Fruit fly (Drosophila melanogaster): ENCODE results near the gene CG13299.

Gene CG13299

DNA sequence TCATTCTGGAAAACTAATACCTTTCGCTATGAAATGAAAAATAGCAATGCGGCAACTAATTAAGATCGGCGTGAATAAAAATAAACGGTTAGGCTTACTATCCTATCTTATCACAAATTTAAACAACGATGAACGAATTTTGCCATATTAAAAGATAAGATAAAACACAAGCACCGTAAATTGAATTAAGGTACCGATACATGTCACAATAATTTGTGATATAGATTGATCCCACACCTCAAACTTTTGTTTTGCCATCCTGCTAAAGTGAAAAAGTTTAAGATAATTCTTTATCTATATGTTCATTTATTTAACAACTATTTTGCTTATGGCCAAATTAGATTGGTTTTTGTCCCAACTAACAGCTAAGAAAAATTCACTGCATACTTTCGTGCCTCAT, 1.9 kb upstream of the CG13299 start, which contains the start of gene CG42714:
CG42714 (minus strand) TSS at position 22 of the 400 bp plus-strand sequence.
- TF ChIP-seq Hr4 (GFP tag; optimal IDR thresholded peaks at IDR 0.05) (no peak), CG7368 (GFP tag; optimal IDR thresholded peaks at IDR 0.05) (no peak), CG6808 (GFP tag; optimal IDR thresholded peaks at IDR 0.05) (no peak), achi (GFP tag; optimal IDR thresholded peaks at IDR 0.05) (no peak), CG8319 (GFP tag; optimal IDR thresholded peaks at IDR 0.05) (no peak), CG1621 (tag; optimal IDR thresholded peaks at IDR 0.05) (no peak), dsx (GFP tag; optimal IDR thresholded peaks at IDR 0.05; ENCODE audit: poor library complexity, severe bottlenecking) (no peak), Gug (GFP tag; IDR thresholded peaks at IDR 0.05) (no peak), ss (GFP tag; optimal IDR thresholded peaks at IDR 0.05) (no peak), Blimp-1 (GFP tag; optimal IDR thresholded peaks at IDR 0.05) (no peak), CG3919 (GFP tag; optimal IDR thresholded peaks at IDR 0.05) (no peak), CG4318 (GFP tag; optimal IDR thresholded peaks at IDR 0.05) (no peak), lz (GFP tag; optimal IDR thresholded peaks at IDR 0.05) (no peak), Hr38 (GFP tag; optimal IDR thresholded peaks at IDR 0.05) (no peak), svp (GFP tag) (no peak), Met (GFP tag; optimal IDR thresholded peaks at IDR 0.05) (no peak), CG6276 (GFP tag; optimal IDR thresholded peaks at IDR 0.05) (no peak)

DNA sequence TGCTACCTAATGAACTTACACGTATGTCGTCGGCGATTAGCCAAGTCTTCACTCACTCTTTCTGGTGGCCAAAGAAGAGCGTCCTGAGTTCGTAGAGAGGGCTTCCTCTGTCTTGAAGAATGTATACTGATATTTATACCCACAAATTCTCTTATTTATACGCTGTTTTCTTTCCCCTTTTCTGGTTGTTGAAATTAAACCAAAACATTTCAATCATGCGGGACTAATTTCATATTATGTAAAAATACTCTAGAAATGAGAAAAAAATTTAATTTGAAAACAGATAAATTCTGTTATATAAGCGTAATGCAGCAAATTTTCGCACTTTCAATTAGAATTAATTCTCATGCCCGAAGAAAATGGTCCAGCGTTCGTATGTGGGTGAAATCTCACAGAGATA, 1.1 kb upstream of the CG13299 start, which contains the start of gene BG642312:
BG642312 (minus strand) TSS at position 101 of the 400 bp plus-strand sequence.
- no peak for TF ChIP-seq OdsH (GFP tag; optimal IDR thresholded peaks at IDR 0.05)
- TF ChIP-seq CG6163 (GFP tag; IDR thresholded peaks at IDR 0.05) = no peak
- no peak for TF ChIP-seq achi (GFP tag; optimal IDR thresholded peaks at IDR 0.05)
- no peak for TF ChIP-seq net (GFP tag; optimal IDR thresholded peaks at IDR 0.05)
- TF ChIP-seq CG7368 (GFP tag; optimal IDR thresholded peaks at IDR 0.05) = no peak
- no peak for TF ChIP-seq CG8119 (GFP tag; IDR thresholded peaks at IDR 0.05)
- TF ChIP-seq Eip75B (GFP tag; optimal IDR thresholded peaks at IDR 0.05) = no peak
- no peak for TF ChIP-seq Lpt (GFP tag; optimal IDR thresholded peaks at IDR 0.05)
- TF ChIP-seq svp (GFP tag) = no peak
- TF ChIP-seq Ets96B (tag; optimal IDR thresholded peaks at IDR 0.05) = no peak
- no peak for TF ChIP-seq salr (GFP tag; optimal IDR thresholded peaks at IDR 0.05)
- TF ChIP-seq CG32006 (GFP tag; optimal IDR thresholded peaks at IDR 0.05) = no peak
- TF ChIP-seq CG3919 (GFP tag; optimal IDR thresholded peaks at IDR 0.05) = no peak
- TF ChIP-seq CG34406 (GFP tag; optimal IDR thresholded peaks at IDR 0.05) = no peak
- no peak for TF ChIP-seq cyc (GFP tag; optimal IDR thresholded peaks at IDR 0.05)
- no peak for TF ChIP-seq Ets21C (GFP tag; optimal IDR thresholded peaks at IDR 0.05)

DNA sequence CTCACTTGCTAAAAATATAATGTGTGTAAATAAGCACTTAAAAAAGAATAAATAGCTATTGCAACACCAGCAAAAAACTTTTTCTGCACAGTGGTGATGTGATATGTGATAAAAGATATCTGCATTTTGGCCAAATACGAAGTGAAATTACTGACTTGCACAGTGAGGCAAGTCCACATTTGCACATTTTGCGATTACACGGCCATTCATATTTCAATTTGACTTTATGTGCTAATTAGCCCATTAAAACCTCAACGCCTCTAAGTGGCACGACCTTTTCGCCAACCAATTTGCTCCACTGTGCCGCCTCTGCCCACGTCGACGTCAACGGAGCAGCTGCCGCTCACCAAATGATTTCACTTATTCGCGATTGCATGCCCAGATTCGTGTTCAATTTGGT, 12.0 kb downstream of the CG13299 start, which contains the start of gene CG33946:
CG33946 (plus strand) TSS at position 392 of the 400 bp plus-strand sequence.
- peak; percentile 58 for TF ChIP-seq lz (GFP tag; optimal IDR thresholded peaks at IDR 0.05)
- peak; percentile 83 for TF ChIP-seq eg (GFP tag; IDR thresholded peaks at IDR 0.05)
- TF ChIP-seq Sox15 (GFP tag; optimal IDR thresholded peaks at IDR 0.05) = peak; percentile 57
- peak in 1 of 2 experiments; percentile 48 for TF ChIP-seq salr (GFP tag; optimal IDR thresholded peaks at IDR 0.05)
- peak; percentile 51; the same call in 1 of the 3 replicates for TF ChIP-seq CG8119 (GFP tag; IDR thresholded peaks at IDR 0.05)
- no peak for TF ChIP-seq fkh (GFP tag; optimal IDR thresholded peaks at IDR 0.05)
- TF ChIP-seq Gug (GFP tag; IDR thresholded peaks at IDR 0.05) = peak; percentile 59
- TF ChIP-seq spab (GFP tag; optimal IDR thresholded peaks at IDR 0.05) = no peak
- TF ChIP-seq topi (GFP tag; optimal IDR thresholded peaks at IDR 0.05) = peak; percentile 75
- TF ChIP-seq vri (GFP tag; optimal IDR thresholded peaks at IDR 0.05) = peak; percentile 35
- TF ChIP-seq pdm3 (GFP tag; optimal IDR thresholded peaks at IDR 0.05) = peak; percentile 53
- TF ChIP-seq Ets21C (GFP tag; optimal IDR thresholded peaks at IDR 0.05) = peak; percentile 72
- TF ChIP-seq CG11294 (GFP tag; IDR thresholded peaks at IDR 0.05) = peak; percentile 71
- peak; percentile 86 for TF ChIP-seq CG31627 (GFP tag; optimal IDR thresholded peaks at IDR 0.05)
- no peak for TF ChIP-seq dac (GFP tag; optimal IDR thresholded peaks at IDR 0.05)
- TF ChIP-seq Blimp-1 (GFP tag; optimal IDR thresholded peaks at IDR 0.05) = peak; percentile 44
- peak; percentile 76 for TF ChIP-seq CG3919 (GFP tag; optimal IDR thresholded peaks at IDR 0.05)
- no peak for TF ChIP-seq CG6808 (GFP tag; optimal IDR thresholded peaks at IDR 0.05)
- TF ChIP-seq CG8632 (GFP tag; optimal IDR thresholded peaks at IDR 0.05) = peak; percentile 37
- peak; percentile 40 for TF ChIP-seq CG8319 (GFP tag; optimal IDR thresholded peaks at IDR 0.05)
- peak; percentile 10 for TF ChIP-seq Ets96B (tag; optimal IDR thresholded peaks at IDR 0.05)
- TF ChIP-seq CG11902 (GFP tag; optimal IDR thresholded peaks at IDR 0.05) = peak; percentile 61
- peak; percentile 39 for TF ChIP-seq CG6792 (GFP tag; optimal IDR thresholded peaks at IDR 0.05)
- peak; percentile 74 for TF ChIP-seq Smox (GFP tag; optimal IDR thresholded peaks at IDR 0.05)
- peak; percentile 41 for TF ChIP-seq Lpt (GFP tag; optimal IDR thresholded peaks at IDR 0.05)
- peak; percentile 70 for TF ChIP-seq Sox14 (GFP tag; optimal IDR thresholded peaks at IDR 0.05)
- peak; percentile 42 for TF ChIP-seq net (GFP tag; optimal IDR thresholded peaks at IDR 0.05)
- TF ChIP-seq Sox102F (GFP tag; optimal IDR thresholded peaks at IDR 0.05) = peak; percentile 53
- TF ChIP-seq CG9139 (GFP tag; optimal IDR thresholded peaks at IDR 0.05) = no peak
- TF ChIP-seq CG34406 (GFP tag; optimal IDR thresholded peaks at IDR 0.05) = peak; percentile 38
- peak; percentile 74 for TF ChIP-seq esn (GFP tag; optimal IDR thresholded peaks at IDR 0.05)

Measured in whole organism, prepupa.